Worm (Caenorhabditis elegans) whole organism, L4 larva: ENCODE measurements around the gene far-4.

ENCODE experiments used
- ama-1 ChIP-seq: fragments of 150-350 bp; optimal IDR thresholded peaks from 2 replicates; lab custom pipeline; 2014; ENCODE audit warnings: inconsistent platforms, mixed read lengths
- ceh-62 ChIP-seq: sonication (generic microtip); optimal IDR thresholded peaks from 2 replicates; lab custom pipeline; 2017; ENCODE audit warnings: missing biosample characterization, missing genetic modification characterization
- jun-1 ChIP-seq: fragments of 150-350 bp; optimal IDR thresholded peaks from 2 replicates; lab custom pipeline; 2014; ENCODE audit warnings: missing biosample characterization, missing genetic modification reagents, missing genetic modification characterization
- snpc-1.2 ChIP-seq: fragments of 200-800 bp; sonication (Bioruptor generic); IDR thresholded peaks from 2 replicates; pipeline ENCODE4 v1.3.6; 2022; ENCODE audit warnings: missing genetic modification reagents, missing genetic modification characterization, missing compliant biosample characterization
- zfp-3 ChIP-seq: fragments of 200-800 bp; sonication (Bioruptor generic); conservative IDR thresholded peaks from 2 replicates; pipeline ENCODE4 v1.3.6; 2022; ENCODE audit warnings: missing genetic modification reagents, missing genetic modification characterization, missing compliant biosample characterization

DNA sequence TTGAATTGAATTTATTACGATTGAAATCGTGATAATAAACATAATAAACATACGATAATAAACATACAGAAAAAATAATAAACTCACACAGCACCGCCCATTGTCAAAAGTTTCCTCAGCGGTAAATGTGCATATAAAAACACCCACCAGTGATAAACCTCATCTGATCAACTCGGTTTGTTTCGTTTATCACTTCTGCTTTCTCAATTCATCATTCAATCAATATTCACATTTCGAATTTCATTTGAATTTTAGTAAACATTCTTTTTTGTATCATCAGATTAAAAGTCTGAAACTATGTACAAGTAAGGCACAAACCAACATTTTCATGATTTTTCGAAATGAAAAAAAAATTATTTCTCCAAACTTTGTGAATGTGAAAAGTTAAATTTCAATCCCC is 13.7 kb upstream of the far-4 start, which contains the start of gene try-10:
- TF ChIP-seq snpc-1.2 (GFP tag; lab: Robert Waterston, UW): no peak
- TF ChIP-seq zfp-3: no peak
- no peak for TF ChIP-seq ama-1 (lab: Kevin White, UChicago)
- no peak for TF ChIP-seq jun-1 (tag; lab: Kevin White, UChicago)
- no peak for TF ChIP-seq ceh-62 (tag; lab: Kevin White, UChicago)
